Worm (Caenorhabditis elegans) whole organism, L3 larva: ENCODE measurements around the gene K09B3.1.

ENCODE experiments used
- R02D3.7 ChIP-seq: fragments of 150-350 bp; optimal IDR thresholded peaks from 2 replicates; lab custom pipeline; 2014; ENCODE audit warnings: missing biosample characterization, missing genetic modification characterization
- ZK546.5 ChIP-seq: sonication (generic microtip); optimal IDR thresholded peaks from 2 replicates; lab custom pipeline; 2017; ENCODE audit warnings: missing biosample characterization, missing genetic modification characterization
- aly-2 ChIP-seq: fragments of 150-350 bp; optimal IDR thresholded peaks from 2 replicates; lab custom pipeline; 2014; ENCODE audit warnings: missing biosample characterization, missing genetic modification characterization
- ama-1 ChIP-seq: fragments of 150-350 bp; optimal IDR thresholded peaks from 2 replicates; lab custom pipeline; 2018
- ceh-16 ChIP-seq: sonication (generic microtip); optimal IDR thresholded peaks from 2 replicates; lab custom pipeline; 2017; ENCODE audit warnings: missing biosample characterization, missing genetic modification characterization
- ceh-82 ChIP-seq: fragments of 150-350 bp; optimal IDR thresholded peaks from 2 replicates; lab custom pipeline; 2014; ENCODE audit warnings: missing biosample characterization, missing genetic modification characterization
- egl-5 ChIP-seq: fragments of 150-350 bp; optimal IDR thresholded peaks from 2 replicates; lab custom pipeline; 2017; ENCODE audit warnings: missing biosample characterization, missing genetic modification reagents, missing genetic modification characterization, inconsistent platforms
- elt-1 ChIP-seq: fragments of 150-350 bp; optimal IDR thresholded peaks from 2 replicates; lab custom pipeline; 2014; ENCODE audit warnings: missing biosample characterization, missing genetic modification characterization
- elt-2 ChIP-seq: sonication (generic microtip); optimal IDR thresholded peaks from 2 replicates; lab custom pipeline; 2016; ENCODE audit warnings: missing genetic modification reagents, mild to moderate bottlenecking, missing genetic modification characterization, missing compliant biosample characterization
- elt-3 ChIP-seq, 3 experiments: fragments of 150-350 bp in 1 of 3; sonication (generic microtip) in 2 of 3; optimal IDR thresholded peaks; 2 replicates in 2 of 3; 4 replicates in 1 of 3; lab custom pipeline; 2014 to 2017; ENCODE audit warnings: missing biosample characterization in 3 of 3, missing genetic modification characterization in 3 of 3
- eor-1 ChIP-seq, 2 experiments: fragments of 150-350 bp; optimal IDR thresholded peaks; 2 replicates each; lab custom pipeline; 2014 to 2018; ENCODE audit warnings: missing biosample characterization in 2 of 2, missing genetic modification characterization in 2 of 2
- fkh-10 ChIP-seq: sonication (generic microtip); optimal IDR thresholded peaks from 2 replicates; lab custom pipeline; 2017; ENCODE audit warnings: missing biosample characterization, missing genetic modification reagents, missing genetic modification characterization
- fkh-2 ChIP-seq: fragments of 150-350 bp; optimal IDR thresholded peaks from 2 replicates; lab custom pipeline; 2014; ENCODE audit warnings: missing biosample characterization, missing genetic modification reagents, missing genetic modification characterization
- fos-1 ChIP-seq: fragments of 150-350 bp; optimal IDR thresholded peaks from 2 replicates; lab custom pipeline; 2014; ENCODE audit warnings: missing biosample characterization, missing genetic modification characterization
- jun-1 ChIP-seq: fragments of 150-350 bp; optimal IDR thresholded peaks from 2 replicates; lab custom pipeline; 2014; ENCODE audit warnings: missing biosample characterization, missing genetic modification reagents, missing genetic modification characterization
- lin-15B ChIP-seq: fragments of 150-350 bp; optimal IDR thresholded peaks from 2 replicates; lab custom pipeline; 2014; ENCODE audit warnings: missing biosample characterization, missing genetic modification characterization
- lin-39 ChIP-seq: fragments of 150-350 bp; optimal IDR thresholded peaks from 2 replicates; lab custom pipeline; 2018; ENCODE audit warnings: missing biosample characterization, missing genetic modification reagents, missing genetic modification characterization
- lsy-12 ChIP-seq: sonication (generic microtip); optimal IDR thresholded peaks from 2 replicates; lab custom pipeline; 2016; ENCODE audit warnings: mild to moderate bottlenecking, missing genetic modification characterization, missing compliant biosample characterization
- mml-1 ChIP-seq: fragments of 150-350 bp; sonication (generic microtip); optimal IDR thresholded peaks from 3 replicates; lab custom pipeline; 2014; ENCODE audit warnings: missing biosample characterization, missing genetic modification characterization
- nfya-1 ChIP-seq: sonication (generic microtip); optimal IDR thresholded peaks from 2 replicates; lab custom pipeline; 2017; ENCODE audit warnings: missing genetic modification characterization, mild to moderate bottlenecking, missing compliant biosample characterization, antibody characterized with exemption, moderate library complexity; ENCODE audit not compliant: insufficient read depth
- nhr-12 ChIP-seq: fragments of 150-350 bp; optimal IDR thresholded peaks from 2 replicates; lab custom pipeline; 2014; ENCODE audit warnings: missing biosample characterization, missing genetic modification characterization
- nhr-23 ChIP-seq: fragments of 150-350 bp; optimal IDR thresholded peaks from 2 replicates; lab custom pipeline; 2014; ENCODE audit warnings: missing biosample characterization, missing genetic modification reagents, missing genetic modification characterization
- nhr-237 ChIP-seq: fragments of 150-350 bp; optimal IDR thresholded peaks from 2 replicates; lab custom pipeline; 2014; ENCODE audit warnings: missing biosample characterization, missing genetic modification characterization
- nhr-25 ChIP-seq: sonication (generic microtip); optimal IDR thresholded peaks from 2 replicates; lab custom pipeline; 2017; ENCODE audit warnings: missing biosample characterization, missing genetic modification characterization
- nhr-28 ChIP-seq: fragments of 150-350 bp; optimal IDR thresholded peaks from 2 replicates; lab custom pipeline; 2014; ENCODE audit warnings: missing biosample characterization, missing genetic modification characterization
- nhr-43 ChIP-seq: sonication (generic microtip); optimal IDR thresholded peaks from 2 replicates; lab custom pipeline; 2016; ENCODE audit warnings: mild to moderate bottlenecking, missing genetic modification characterization, missing compliant biosample characterization; ENCODE audit not compliant: poor library complexity, severe bottlenecking
- nhr-76 ChIP-seq: fragments of 150-350 bp; sonication (generic microtip); optimal IDR thresholded peaks from 5 replicates; lab custom pipeline; 2014; ENCODE audit warnings: missing biosample characterization, missing genetic modification characterization
- nhr-77 ChIP-seq: fragments of 150-350 bp; optimal IDR thresholded peaks from 2 replicates; lab custom pipeline; 2014; ENCODE audit warnings: missing biosample characterization, missing genetic modification characterization
- pha-4 ChIP-seq: fragments of 150-350 bp; optimal IDR thresholded peaks from 2 replicates; lab custom pipeline; 2014; ENCODE audit warnings: missing biosample characterization, missing genetic modification reagents, missing genetic modification characterization
- sea-2 ChIP-seq: fragments of 150-350 bp; sonication (generic microtip); optimal IDR thresholded peaks from 4 replicates; lab custom pipeline; 2014; ENCODE audit warnings: missing biosample characterization, missing genetic modification reagents, missing genetic modification characterization
- skn-1 ChIP-seq: fragments of 150-350 bp; optimal IDR thresholded peaks from 2 replicates; lab custom pipeline; 2014; ENCODE audit warnings: missing biosample characterization, missing genetic modification characterization
- snpc-4 ChIP-seq: fragments of 150-350 bp; optimal IDR thresholded peaks from 2 replicates; lab custom pipeline; 2014; ENCODE audit warnings: missing biosample characterization, missing genetic modification characterization
- tbx-2 ChIP-seq: sonication (generic microtip); optimal IDR thresholded peaks from 2 replicates; lab custom pipeline; 2016; ENCODE audit warnings: mild to moderate bottlenecking, missing genetic modification characterization, missing compliant biosample characterization
- zag-1 ChIP-seq: fragments of 150-350 bp; optimal IDR thresholded peaks from 2 replicates; lab custom pipeline; 2014; ENCODE audit warnings: missing biosample characterization, missing genetic modification characterization
- ztf-11 ChIP-seq: fragments of 150-350 bp; optimal IDR thresholded peaks from 2 replicates; lab custom pipeline; 2014; ENCODE audit warnings: missing biosample characterization, missing genetic modification characterization

K09B3.1 gene

DNA sequence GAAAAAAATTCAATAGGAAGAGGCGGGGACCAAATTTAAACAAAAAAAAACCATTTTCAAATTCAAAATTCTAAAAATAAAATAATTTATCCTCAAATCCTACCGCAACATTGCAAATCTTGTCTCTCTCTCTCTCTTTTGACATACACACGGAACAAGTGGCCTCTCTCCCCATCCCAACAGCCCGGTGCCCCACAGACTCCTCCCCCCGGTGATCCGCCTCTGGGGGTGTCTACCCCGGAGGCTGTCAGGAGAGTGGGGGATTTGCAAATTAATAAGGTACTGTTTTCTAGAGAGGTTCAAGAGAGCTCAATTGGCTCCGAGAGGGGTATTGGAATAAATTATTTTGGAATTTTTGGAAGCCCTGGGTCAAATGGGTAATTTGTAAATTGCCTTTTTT lies 26.8 kb upstream of the K09B3.1 start:
- TF ChIP-seq egl-5 (tag; lab: Kevin White, UChicago) (no peak), snpc-4 (tag; lab: Kevin White, UChicago) (no peak), lin-15B (tag; lab: Kevin White, UChicago) (no peak), nhr-77 (tag; lab: Kevin White, UChicago) (no peak), pha-4 (tag; lab: Kevin White, UChicago) (no peak), elt-3 (tag; optimal IDR thresholded peaks at IDR 0.05; lab: Kevin White, UChicago) (no peak), elt-2 (no peak), nhr-76 (tag; lab: Kevin White, UChicago) (no peak), tbx-2 (no peak), skn-1 (tag; lab: Kevin White, UChicago) (no peak), jun-1 (tag; lab: Kevin White, UChicago) (no peak), lin-39 (tag; lab: Kevin White, UChicago) (no peak), aly-2 (tag; lab: Kevin White, UChicago) (no peak), lsy-12 (tag; lab: Kevin White, UChicago) (no peak), eor-1 (tag; optimal IDR thresholded peaks at IDR 0.05; lab: Kevin White, UChicago) (no peak), mml-1 (tag; lab: Kevin White, UChicago) (no peak), ama-1 (lab: Kevin White, UChicago) (no peak)

DNA sequence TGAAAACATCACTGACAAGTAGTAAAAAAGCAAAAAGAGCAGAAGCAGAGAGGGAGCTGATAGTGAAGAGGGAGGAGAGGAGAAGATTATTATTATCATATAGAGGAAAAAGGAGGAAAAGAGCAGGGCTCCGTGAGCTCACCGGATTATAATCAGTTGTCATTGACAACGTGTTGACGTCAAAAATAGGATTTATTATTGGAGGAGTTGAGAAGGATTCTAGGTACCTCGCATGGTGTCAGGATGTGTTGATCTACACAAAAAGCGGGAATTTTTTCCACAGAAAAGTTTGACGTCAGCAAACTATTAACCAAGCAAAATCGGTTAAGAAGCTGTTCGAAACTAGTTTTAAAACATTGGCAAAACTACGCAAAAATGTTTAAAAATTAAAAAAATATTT lies 20.4 kb upstream of the K09B3.1 start:
- no peak for TF ChIP-seq fkh-2 (tag; lab: Kevin White, UChicago)
- TF ChIP-seq nhr-25 = no peak
- no peak for TF ChIP-seq nhr-77 (tag; lab: Kevin White, UChicago)
- no peak for TF ChIP-seq elt-1 (tag; lab: Kevin White, UChicago)
- no peak for TF ChIP-seq nfya-1 (tag; lab: Kevin White, UChicago)
- TF ChIP-seq fkh-10 (GFP tag; lab: Kevin White, UChicago) = no peak
- no peak for TF ChIP-seq elt-3 (tag; optimal IDR thresholded peaks at IDR 0.05; lab: Kevin White, UChicago)
- TF ChIP-seq ceh-16 (tag; lab: Kevin White, UChicago) = no peak
- no peak for TF ChIP-seq nhr-23 (tag; lab: Kevin White, UChicago)
- TF ChIP-seq tbx-2 = no peak
- TF ChIP-seq nhr-237 (tag; lab: Kevin White, UChicago) = no peak
- no peak for TF ChIP-seq ZK546.5 (tag; lab: Kevin White, UChicago)
- TF ChIP-seq nhr-43 (tag; lab: Kevin White, UChicago) = no peak

DNA sequence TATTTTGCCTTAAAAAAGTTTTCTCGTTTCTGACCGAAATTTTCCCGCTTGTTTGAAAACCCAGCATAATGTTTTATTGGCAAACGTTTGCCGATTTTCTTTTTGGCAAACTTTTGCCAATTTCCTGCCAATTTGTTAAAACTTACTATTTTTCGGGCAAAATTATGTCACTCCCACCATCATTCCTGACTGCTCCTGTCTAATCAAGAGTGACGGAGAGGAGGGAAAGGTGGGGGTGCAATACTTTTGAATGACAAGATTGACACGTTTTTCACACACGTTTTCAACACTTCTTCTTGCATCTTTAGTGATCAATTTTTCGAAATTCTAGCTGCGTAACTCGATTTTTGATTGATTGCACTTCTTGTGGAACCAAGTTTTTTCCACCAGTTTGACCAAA lies 13.0 kb upstream of the K09B3.1 start:
- no peak for TF ChIP-seq fos-1 (tag; lab: Kevin White, UChicago)
- TF ChIP-seq nfya-1 (tag; lab: Kevin White, UChicago) = no peak
- TF ChIP-seq elt-3 (tag; optimal IDR thresholded peaks at IDR 0.05; lab: Kevin White, UChicago) = no peak
- no peak for TF ChIP-seq nhr-28 (tag; lab: Kevin White, UChicago)
- TF ChIP-seq fkh-10 (GFP tag; lab: Kevin White, UChicago) = no peak

DNA sequence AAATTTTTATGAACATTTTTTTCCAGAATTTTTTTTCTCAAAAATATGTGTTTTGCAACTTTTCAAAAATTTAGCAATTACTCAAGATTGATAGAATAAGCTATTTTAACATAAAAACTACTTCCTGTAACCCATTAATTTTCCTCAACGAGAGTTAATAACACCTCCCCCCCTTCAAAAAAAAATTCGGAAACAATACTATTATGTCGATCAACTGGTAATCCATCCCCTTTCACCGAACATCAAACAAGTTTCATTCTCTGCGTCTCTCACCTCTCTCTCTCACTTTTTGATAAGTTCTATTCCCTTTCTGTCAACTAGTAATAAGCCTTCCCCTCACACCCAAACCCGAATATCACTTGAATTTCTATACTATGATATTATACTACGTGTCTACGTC lies 10.6 kb upstream of the K09B3.1 start, which contains the start of gene glct-6:
Gene glct-6 (plus strand): TSS at position 301 of the 400 bp plus-strand sequence.
- no peak for TF ChIP-seq nhr-77 (tag; lab: Kevin White, UChicago)
- TF ChIP-seq nhr-43 (tag; lab: Kevin White, UChicago) = no peak
- no peak for TF ChIP-seq elt-3 (tag; optimal IDR thresholded peaks at IDR 0.05; lab: Kevin White, UChicago)
- no peak for TF ChIP-seq ztf-11 (tag; lab: Kevin White, UChicago)
- TF ChIP-seq lin-15B (tag; lab: Kevin White, UChicago) = no peak
- TF ChIP-seq zag-1 = no peak
- TF ChIP-seq tbx-2 = no peak
- TF ChIP-seq nhr-23 (tag; lab: Kevin White, UChicago) = no peak
- TF ChIP-seq elt-1 (tag; lab: Kevin White, UChicago) = no peak
- TF ChIP-seq ceh-82 = no peak

DNA sequence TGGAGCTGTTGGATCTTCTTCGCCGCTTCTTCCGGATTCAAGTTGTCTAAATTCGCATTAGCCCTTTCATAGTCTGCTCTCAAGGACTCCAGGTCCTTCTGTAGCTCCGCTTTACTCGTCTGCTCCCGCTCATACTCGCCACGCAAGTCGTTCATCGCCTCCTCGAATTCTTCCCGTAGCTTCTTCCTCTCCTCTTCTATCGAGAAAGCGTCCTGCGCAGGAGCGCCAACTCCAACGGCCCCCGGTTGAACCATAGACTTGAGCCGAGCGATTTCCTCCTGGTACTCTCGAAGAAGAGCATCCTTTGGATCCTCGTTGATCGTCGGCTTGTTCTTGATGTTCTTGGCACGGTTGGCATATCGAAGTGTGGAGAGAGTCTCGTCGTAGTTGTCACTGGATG lies 2.9 kb downstream of the K09B3.1 start:
- TF ChIP-seq egl-5 (tag; lab: Kevin White, UChicago) = no peak
- TF ChIP-seq R02D3.7 = no peak
- TF ChIP-seq sea-2 = no peak
- no peak for TF ChIP-seq elt-3 (tag; optimal IDR thresholded peaks at IDR 0.05; lab: Kevin White, UChicago)
- no peak for TF ChIP-seq nhr-12 (tag; lab: Kevin White, UChicago)
- TF ChIP-seq elt-1 (tag; lab: Kevin White, UChicago) = no peak
- TF ChIP-seq nhr-237 (tag; lab: Kevin White, UChicago) = no peak
